Fruit fly (Drosophila melanogaster) Kc167 (cell line): ENCODE measurements around the gene CG6686.

Experiments
- Sin3A ChIP-seq: fragments of >200 bp; optimal IDR thresholded peaks from 2 replicates; lab custom pipeline; 2018; ENCODE audit warnings: missing external identifiers
- psq ChIP-seq: fragments of >200 bp; optimal IDR thresholded peaks from 2 replicates; lab custom pipeline; 2017; ENCODE audit warnings: missing external identifiers

DNA sequence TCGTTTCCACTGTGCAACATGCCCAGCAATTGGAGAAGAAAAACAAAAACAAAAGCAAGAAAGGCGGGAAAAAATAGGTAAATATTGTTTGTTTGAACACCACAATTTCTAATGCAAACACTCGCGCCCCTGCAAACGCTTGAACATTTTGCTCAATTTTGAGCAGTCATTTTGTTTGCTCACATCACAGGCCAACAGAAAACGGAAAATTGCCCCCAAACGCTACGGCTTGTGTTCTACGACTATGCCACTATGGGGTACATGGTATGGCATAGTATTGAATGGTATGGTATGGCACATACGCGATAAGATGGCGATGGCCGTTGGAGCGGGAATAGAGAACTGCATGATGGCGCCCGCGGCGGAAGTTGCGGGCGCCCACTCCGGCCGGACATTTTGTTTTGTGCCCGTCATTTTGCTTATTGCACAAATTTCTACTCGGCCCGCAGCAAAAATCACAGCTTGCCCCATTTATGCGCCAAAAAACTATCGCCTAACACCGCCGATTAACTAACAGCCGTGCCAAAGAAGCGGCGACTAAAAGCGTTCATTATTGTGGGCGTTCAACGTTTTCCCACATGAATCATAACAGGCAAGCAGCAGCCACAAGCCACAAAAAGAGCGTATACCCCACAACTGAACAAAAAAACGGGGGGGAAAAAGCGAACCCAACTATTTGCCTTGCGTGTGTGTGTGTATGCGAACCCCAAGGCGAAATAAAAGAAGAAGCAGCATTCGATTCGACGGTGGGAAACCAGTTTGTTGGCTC lies 16.6 kb upstream of the CG6686 start:
- TF ChIP-seq psq (lab: Kevin White, UChicago), result no peak
- no peak for TF ChIP-seq Sin3A
